Worm (Caenorhabditis elegans): ENCODE measurements around the gene K02E7.1.

The K02E7.1 gene

DNA sequence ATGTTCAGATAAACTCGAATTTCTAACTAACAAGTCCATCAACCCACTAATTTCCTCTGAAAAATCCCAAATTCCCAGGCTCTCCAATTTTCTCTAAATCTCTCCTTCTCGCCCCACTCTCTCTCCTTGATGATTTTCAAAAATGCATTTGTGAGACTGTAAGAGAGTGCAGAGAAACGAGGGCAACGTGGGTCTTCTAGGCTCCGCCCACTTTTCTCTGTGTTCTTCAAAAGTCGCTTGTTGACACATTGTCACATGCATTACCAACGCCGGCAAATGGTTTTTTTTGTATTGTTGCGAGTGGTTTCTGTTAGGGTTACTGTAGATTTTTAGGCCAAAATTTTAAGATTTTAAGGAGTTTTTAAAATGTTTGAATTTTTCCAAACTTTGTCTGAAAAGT, 3.5 kb downstream of the K02E7.1 start:
- no peak for TF ChIP-seq unc-62 (GFP tag; optimal IDR thresholded peaks at IDR 0.05)

ce11 chrII:1088527-1089230, 5.7 kb downstream of the K02E7.1 start:
- no peak for TF ChIP-seq unc-62 (GFP tag; optimal IDR thresholded peaks at IDR 0.05)

ce11 chrII:1090743-1091142, 7.8 kb downstream of the K02E7.1 start:
- no peak for TF ChIP-seq unc-62 (GFP tag; optimal IDR thresholded peaks at IDR 0.05)

- TF ChIP-seq unc-62 (GFP tag; optimal IDR thresholded peaks at IDR 0.05): no peak
These were observed 8.7 kb downstream of the K02E7.1 start, which contains the start of gene snf-3 for ce11 chrII:1091706-1092105. snf-3 (plus strand) TSS chrII:1092006.

DNA sequence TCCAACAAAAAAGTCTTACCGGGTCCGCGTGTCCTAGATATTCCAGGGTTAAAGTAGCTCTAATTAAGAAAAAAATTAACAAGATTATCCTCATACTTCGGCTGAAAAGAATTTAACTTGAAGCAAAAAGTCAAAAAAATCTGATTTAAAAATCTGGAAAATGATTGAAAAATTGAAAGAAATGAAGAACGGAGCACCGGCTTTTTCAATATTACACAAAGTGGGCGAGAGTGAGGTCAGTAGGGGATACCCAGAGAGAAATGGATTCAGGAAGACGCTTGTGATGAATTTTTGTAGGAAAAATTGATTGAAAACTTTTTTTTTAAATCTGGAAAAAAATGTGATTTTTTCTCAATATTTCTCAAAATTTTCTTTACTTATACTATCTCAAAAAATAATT, 17.8 kb downstream of the K02E7.1 start, which contains the start of gene pho-14:
TSS of gene pho-14 (minus strand) at position 101 of the 400 bp plus-strand sequence.
- TF ChIP-seq unc-62 (GFP tag; optimal IDR thresholded peaks at IDR 0.05): no peak

ce11 chrII:1101413-1101812, 18.5 kb downstream of the K02E7.1 start:
- TF ChIP-seq unc-62 (GFP tag; optimal IDR thresholded peaks at IDR 0.05): no peak

DNA sequence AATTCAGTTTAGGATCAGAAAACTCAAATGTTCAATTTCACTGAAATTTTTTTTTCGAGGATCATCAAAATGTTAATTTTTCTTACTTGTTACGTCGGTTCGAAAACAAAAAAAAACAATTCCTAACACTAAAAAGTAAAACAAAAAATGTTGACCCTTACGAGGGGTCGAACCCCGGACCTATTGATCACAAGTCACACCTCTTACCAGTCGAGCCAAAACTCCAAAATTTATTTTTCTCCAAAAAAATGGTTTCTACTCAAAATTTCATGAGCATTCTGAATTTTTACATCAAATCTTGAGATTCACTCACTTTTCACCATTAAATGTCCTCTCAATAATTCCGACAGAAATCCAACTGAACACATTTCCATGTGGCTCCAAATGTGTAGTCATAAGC, 19.2 kb downstream of the K02E7.1 start:
- no peak for TF ChIP-seq unc-62 (GFP tag; optimal IDR thresholded peaks at IDR 0.05)

ce11 chrII:1103484-1104100, 20.6 kb downstream of the K02E7.1 start:
- TF ChIP-seq unc-62 (GFP tag; optimal IDR thresholded peaks at IDR 0.05): no peak

DNA sequence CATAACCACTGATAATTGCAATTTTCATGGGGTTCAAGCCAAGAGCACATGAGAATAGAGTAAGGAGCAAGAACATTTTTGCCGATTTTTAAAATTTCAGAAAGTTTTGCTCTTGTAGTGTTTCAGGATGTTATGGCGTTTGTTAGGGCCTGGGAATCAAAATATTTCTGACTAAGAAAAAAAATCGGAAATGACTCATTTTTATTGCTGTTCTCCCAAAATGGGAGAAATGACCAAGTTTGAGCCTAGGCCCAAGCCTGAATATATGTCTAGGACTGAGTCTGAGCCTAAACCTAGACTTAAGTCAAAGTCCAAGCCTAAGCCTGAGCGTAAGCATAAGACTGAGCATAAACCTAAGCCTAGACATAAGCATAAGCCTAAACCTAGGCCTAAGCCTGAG, 21.4 kb downstream of the K02E7.1 start, which contains the start of gene T13B5.9:
TSS of gene T13B5.9 (minus strand) at position 101 of the 400 bp plus-strand sequence.
- no peak for TF ChIP-seq unc-62 (GFP tag; optimal IDR thresholded peaks at IDR 0.05)

DNA sequence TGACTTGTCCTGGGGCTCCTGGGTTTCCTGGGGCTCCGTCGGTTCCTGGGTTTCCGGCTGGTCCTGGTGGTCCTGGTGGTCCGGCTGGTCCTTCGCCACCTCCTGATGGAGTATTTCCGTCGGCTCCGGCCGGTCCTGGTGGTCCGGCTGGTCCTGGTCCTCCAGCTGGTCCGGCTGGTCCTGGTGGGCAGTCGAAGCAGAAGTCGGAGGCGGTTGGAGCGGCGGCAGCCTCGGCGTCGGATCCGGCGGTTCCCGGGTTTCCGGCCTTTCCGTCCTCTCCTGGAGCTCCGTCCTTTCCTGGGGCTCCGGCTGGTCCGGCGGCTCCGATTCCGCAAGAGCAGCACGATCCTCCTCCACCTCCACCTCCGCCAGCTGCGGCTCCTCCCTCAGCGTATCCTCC, 22.3 kb downstream of the K02E7.1 start:
- TF ChIP-seq unc-62 (GFP tag; optimal IDR thresholded peaks at IDR 0.05): no peak

- no peak for TF ChIP-seq unc-62 (GFP tag; optimal IDR thresholded peaks at IDR 0.05)
These were observed 24.1 kb downstream of the K02E7.1 start, which contains the start of gene col-40 for ce11 chrII:1106914-1107597. col-40 (minus strand) TSS chrII:1106964.

DNA sequence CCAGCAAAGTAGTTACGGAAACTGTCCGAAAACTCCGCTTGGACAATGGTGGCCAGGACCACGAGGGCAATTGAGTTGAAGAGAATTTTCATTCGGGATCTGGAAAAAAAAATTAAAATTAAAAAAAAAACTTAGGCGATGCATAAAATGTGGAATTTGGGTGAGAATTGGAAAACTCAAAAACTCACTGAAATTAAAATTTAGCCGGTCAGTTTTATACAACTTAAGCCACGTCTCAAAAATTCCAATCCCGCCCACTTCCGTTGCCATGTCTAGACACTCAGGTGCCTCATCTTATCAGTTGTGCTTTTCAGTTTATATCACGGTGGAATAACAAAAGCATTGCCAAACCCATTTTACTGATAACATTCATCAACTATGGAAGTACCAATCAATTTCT, 27.9 kb downstream of the K02E7.1 start, which contains the start of gene lips-11:
TSS of gene lips-11 (minus strand) at position 101 of the 400 bp plus-strand sequence.
- TF ChIP-seq unc-62 (GFP tag; optimal IDR thresholded peaks at IDR 0.05): no peak

- TF ChIP-seq unc-62 (GFP tag; optimal IDR thresholded peaks at IDR 0.05): no peak
These were observed 31.2 kb downstream of the K02E7.1 start, which contains the start of gene lips-12 for ce11 chrII:1114133-1114532. lips-12 (minus strand) TSS chrII:1114233.

ce11 chrII:1116521-1116920, 33.6 kb downstream of the K02E7.1 start:
- no peak for TF ChIP-seq unc-62 (GFP tag; optimal IDR thresholded peaks at IDR 0.05)

ce11 chrII:1117992-1118729, 35.2 kb downstream of the K02E7.1 start, which contains the start of gene lips-13:
lips-13 (minus strand) TSS chrII:1118042.
- TF ChIP-seq unc-62 (GFP tag; optimal IDR thresholded peaks at IDR 0.05): no peak

ce11 chrII:1123208-1123607, 40.2 kb downstream of the K02E7.1 start, which contains the start of the genes sut-1 and eri-3:
sut-1 (minus strand) TSS chrII:1123265.
eri-3 (plus strand) TSS chrII:1123534.
- no peak for TF ChIP-seq unc-62 (GFP tag; optimal IDR thresholded peaks at IDR 0.05)

Data from whole organism, dauer.